Fruit fly (Drosophila melanogaster) whole organism, wandering third instar larva: ENCODE results near the gene CG18249.

Source experiments
- Abd-B ChIP-seq: fragments of >200 bp; optimal IDR thresholded peaks from 2 replicates; lab custom pipeline; 2017; ENCODE audit warnings: missing biosample characterization, missing genetic modification characterization
- CG32264 ChIP-seq: fragments of 200-800 bp; sonication (Bioruptor generic); optimal IDR thresholded peaks from 2 replicates; lab custom pipeline; 2016; ENCODE audit warnings: missing biosample characterization, missing genetic modification characterization
- CG9705 ChIP-seq: fragments of 200-800 bp; sonication (Bioruptor generic); optimal IDR thresholded peaks from 2 replicates; lab custom pipeline; 2018; ENCODE audit warnings: missing biosample characterization, mild to moderate bottlenecking, missing genetic modification characterization
- CrebA ChIP-seq: fragments of 200-800 bp; sonication (Bioruptor generic); optimal IDR thresholded peaks from 2 replicates; lab custom pipeline; 2016; ENCODE audit warnings: missing biosample characterization, mild to moderate bottlenecking, missing genetic modification characterization, borderline replicate concordance
- Dfd ChIP-seq: fragments of >200 bp; optimal IDR thresholded peaks from 2 replicates; lab custom pipeline; 2017; ENCODE audit warnings: missing biosample characterization, missing genetic modification characterization
- Dif ChIP-seq: fragments of 200-275, 200-300 bp; sonication (Bioruptor generic); optimal IDR thresholded peaks from 2 replicates; lab custom pipeline; 2018; ENCODE audit warnings: missing biosample characterization, missing genetic modification characterization; ENCODE audit not compliant: partially characterized antibody
- GATAd ChIP-seq: sonication (Bioruptor generic); optimal IDR thresholded peaks from 2 replicates; lab custom pipeline; 2016; ENCODE audit warnings: missing biosample characterization, missing genetic modification characterization
- HLH106 ChIP-seq: fragments of 200-800 bp; optimal IDR thresholded peaks from 3 replicates; lab custom pipeline; 2019; ENCODE audit warnings: missing biosample characterization, mild to moderate bottlenecking, missing genetic modification characterization, moderate library complexity
- Hnf4 ChIP-seq: fragments of 200-800 bp; sonication (Bioruptor generic); optimal IDR thresholded peaks from 2 replicates; lab custom pipeline; 2016; ENCODE audit warnings: missing biosample characterization, mild to moderate bottlenecking, missing genetic modification characterization
- Hr78 ChIP-seq: fragments of >200 bp; optimal IDR thresholded peaks from 2 replicates; lab custom pipeline; 2017; ENCODE audit warnings: missing biosample characterization, missing genetic modification characterization
- Hr83 ChIP-seq: fragments of 200-300 bp; sonication (Bioruptor generic); optimal IDR thresholded peaks from 2 replicates; lab custom pipeline; 2016; ENCODE audit warnings: missing biosample characterization, mild to moderate bottlenecking, missing genetic modification characterization, moderate library complexity; ENCODE audit not compliant: poor library complexity, severe bottlenecking
- Jra ChIP-seq: sonication (Bioruptor generic); optimal IDR thresholded peaks from 2 replicates; lab custom pipeline; 2016; ENCODE audit warnings: missing biosample characterization, missing genetic modification characterization
- Mio ChIP-seq: sonication (Bioruptor generic); optimal IDR thresholded peaks from 2 replicates; lab custom pipeline; 2016; ENCODE audit warnings: missing biosample characterization, missing genetic modification characterization
- Myc ChIP-seq: fragments of >200 bp; optimal IDR thresholded peaks from 2 replicates; lab custom pipeline; 2017
- N ChIP-seq: fragments of >200 bp; optimal IDR thresholded peaks from 2 replicates; lab custom pipeline; 2018; ENCODE audit warnings: missing biosample characterization, missing external identifiers, missing genetic modification characterization
- Rel ChIP-seq, 2 experiments: fragments of 200-800 bp; sonication (Bioruptor generic) in 1 of 2; optimal IDR thresholded peaks; 2 replicates in 1 of 2; 3 replicates in 1 of 2; lab custom pipeline; 2016 to 2019; ENCODE audit warnings: mild to moderate bottlenecking in 2 of 2, missing biosample characterization in 2 of 2, missing genetic modification characterization in 2 of 2, moderate library complexity in 1 of 2
- Sp1 ChIP-seq: fragments of 200-800 bp; sonication (Bioruptor generic); optimal IDR thresholded peaks from 3 replicates; lab custom pipeline; 2019; ENCODE audit warnings: missing biosample characterization, mild to moderate bottlenecking, missing genetic modification characterization, moderate library complexity
- br ChIP-seq: fragments of 200-800 bp; sonication (Bioruptor generic); optimal IDR thresholded peaks from 2 replicates; lab custom pipeline; 2016; ENCODE audit warnings: missing biosample characterization, missing genetic modification characterization
- brk ChIP-seq: fragments of 200-800 bp; sonication (Bioruptor generic); optimal IDR thresholded peaks from 2 replicates; lab custom pipeline; 2016; ENCODE audit warnings: missing biosample characterization, mild to moderate bottlenecking, missing genetic modification characterization
- dl ChIP-seq, 2 experiments: fragments of 175-275, 200-275 bp in 1 of 2; fragments of 200-275 bp in 1 of 2; sonication (Bioruptor generic); optimal IDR thresholded peaks; lab custom pipeline; 2018; ENCODE audit warnings: mild to moderate bottlenecking in 2 of 2, missing biosample characterization in 2 of 2, missing genetic modification characterization in 2 of 2, moderate library complexity in 2 of 2; ENCODE audit not compliant: partially characterized antibody in 2 of 2, insufficient read depth in 1 of 2
- dmrt93B ChIP-seq: fragments of 200-800 bp; sonication (Bioruptor generic); optimal IDR thresholded peaks from 2 replicates; lab custom pipeline; 2018; ENCODE audit warnings: missing biosample characterization, mild to moderate bottlenecking, missing genetic modification characterization
- ey ChIP-seq: fragments of 200-800 bp; sonication (Bioruptor generic); optimal IDR thresholded peaks from 2 replicates; lab custom pipeline; 2016; ENCODE audit warnings: missing biosample characterization, missing genetic modification characterization
- foxo ChIP-seq, 2 experiments: fragments of 200-800 bp; sonication (Bioruptor generic); optimal IDR thresholded peaks; 2 replicates in 1 of 2; 3 replicates in 1 of 2; lab custom pipeline; 2016 to 2017; ENCODE audit warnings: missing biosample characterization in 2 of 2, missing genetic modification characterization in 2 of 2
- jim ChIP-seq: fragments of 175-275, 200-325 bp; sonication (Bioruptor generic); optimal IDR thresholded peaks from 2 replicates; lab custom pipeline; 2016; ENCODE audit warnings: missing biosample characterization, mild to moderate bottlenecking, missing genetic modification characterization
- pan ChIP-seq: fragments of >200 bp; optimal IDR thresholded peaks from 2 replicates; lab custom pipeline; 2017
- sage ChIP-seq: fragments of 200-800 bp; sonication (Bioruptor generic); optimal IDR thresholded peaks from 2 replicates; lab custom pipeline; 2016; ENCODE audit warnings: missing biosample characterization, mild to moderate bottlenecking, missing genetic modification characterization
- sv ChIP-seq: fragments of 200-800 bp; sonication (Bioruptor generic); optimal IDR thresholded peaks from 3 replicates; lab custom pipeline; 2016; ENCODE audit warnings: missing biosample characterization, missing genetic modification characterization
- tai ChIP-seq: sonication (Bioruptor generic); optimal IDR thresholded peaks from 2 replicates; lab custom pipeline; 2016; ENCODE audit warnings: missing biosample characterization, missing genetic modification characterization
- usp ChIP-seq: fragments of >200 bp; optimal IDR thresholded peaks from 2 replicates; lab custom pipeline; 2017; ENCODE audit warnings: missing biosample characterization, missing genetic modification characterization

The CG18249 gene

DNA sequence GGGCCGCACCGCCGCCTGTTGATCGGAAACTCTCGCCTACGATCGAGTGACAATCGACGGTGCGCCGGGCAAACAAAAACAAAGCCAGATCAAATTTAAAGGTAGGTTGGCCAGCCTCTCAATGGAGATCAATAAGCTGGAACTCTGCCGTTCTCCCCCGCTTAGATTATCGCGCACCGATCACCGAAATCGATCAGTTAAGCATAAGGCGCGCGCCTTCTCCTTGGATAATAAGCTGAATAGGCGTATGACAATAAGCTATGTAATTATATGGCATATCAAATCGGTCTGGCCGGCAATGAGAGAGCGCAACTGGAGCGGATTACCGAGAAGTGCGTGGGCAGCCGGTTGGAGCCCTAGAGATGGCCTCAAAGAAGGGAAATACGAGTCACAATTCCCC is 21.6 kb upstream of the CG18249 start:
- TF ChIP-seq CG32264 (GFP tag; lab: Kevin White, UChicago) = no peak
- TF ChIP-seq HLH106 (tag; lab: Kevin White, UChicago) = no peak
- TF ChIP-seq CG9705 (GFP tag; lab: Kevin White, UChicago) = no peak
- TF ChIP-seq Dfd (GFP tag; lab: Kevin White, UChicago) = no peak
- TF ChIP-seq Dif (GFP tag; lab: Kevin White, UChicago) = no peak
- no peak for TF ChIP-seq dmrt93B (GFP tag; lab: Kevin White, UChicago)
- no peak for TF ChIP-seq N (GFP tag; lab: Kevin White, UChicago)
- no peak for TF ChIP-seq Mio
- TF ChIP-seq sv (GFP tag; lab: Kevin White, UChicago) = no peak
- TF ChIP-seq tai (GFP tag; lab: Kevin White, UChicago) = no peak
- TF ChIP-seq usp (GFP tag; lab: Kevin White, UChicago) = no peak
- no peak for TF ChIP-seq dl (GFP tag; optimal IDR thresholded peaks at IDR 0.05; lab: Kevin White, UChicago; ENCODE audit: insufficient read depth in 1 of 2, partially characterized antibody in 2 of 2)
- no peak for TF ChIP-seq Abd-B
- TF ChIP-seq Hr78 (GFP tag; lab: Kevin White, UChicago) = no peak

DNA sequence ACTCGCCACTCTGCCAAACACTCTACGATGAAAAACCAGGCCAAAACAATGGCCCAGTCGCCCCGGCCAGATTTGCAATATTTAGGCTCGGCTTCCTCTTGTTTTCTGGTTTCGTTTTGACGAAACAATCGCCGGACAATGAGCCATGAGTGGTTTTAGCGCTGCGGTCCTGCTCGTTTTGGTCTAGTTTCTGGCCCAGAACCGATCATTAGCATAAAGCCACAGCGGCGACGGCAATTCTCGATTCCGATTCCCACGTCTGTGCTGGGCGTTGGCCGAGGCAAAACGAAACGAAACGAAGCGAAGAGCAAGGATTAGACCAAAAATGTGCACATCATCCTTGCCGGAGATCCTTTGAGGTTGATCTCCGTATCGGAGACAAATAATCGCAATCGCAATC is 16.6 kb upstream of the CG18249 start:
- TF ChIP-seq N (GFP tag; lab: Kevin White, UChicago) (no peak), Myc (lab: Kevin White, UChicago) (no peak), Dif (GFP tag; lab: Kevin White, UChicago) (no peak), Rel (GFP tag; optimal IDR thresholded peaks at IDR 0.05; lab: Kevin White, UChicago) (no peak), Rel (tag; optimal IDR thresholded peaks at IDR 0.05; lab: Kevin White, UChicago) (no peak), Mio (no peak), jim (GFP tag; lab: Kevin White, UChicago) (no peak), CG9705 (GFP tag; lab: Kevin White, UChicago) (no peak)

DNA sequence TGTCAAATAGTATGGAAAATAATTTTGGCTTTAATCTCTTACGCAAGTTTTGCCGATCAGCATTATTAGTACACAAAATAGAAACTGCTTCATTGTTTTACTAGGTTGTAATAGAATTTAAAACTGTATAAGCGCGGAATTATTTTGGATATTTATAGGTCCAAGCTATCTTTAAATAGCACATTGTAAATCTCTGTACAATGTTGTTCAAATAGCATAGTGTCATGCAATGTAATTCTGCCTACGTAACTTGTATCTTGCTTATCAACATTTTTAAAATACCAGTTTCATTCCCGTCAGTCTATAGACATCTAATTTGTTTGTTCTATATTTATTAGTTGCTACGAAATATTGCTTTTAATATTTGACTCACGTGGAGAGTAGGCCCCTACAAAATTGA is 15.2 kb upstream of the CG18249 start, which contains the start of gene CheA84a:
TSS of gene CheA84a (minus strand) at position 101 of the 400 bp plus-strand sequence.
- TF ChIP-seq Hnf4 (GFP tag; lab: Kevin White, UChicago) (no peak), sage (GFP tag; lab: Kevin White, UChicago) (no peak), dl (GFP tag; optimal IDR thresholded peaks at IDR 0.05; lab: Kevin White, UChicago; ENCODE audit: insufficient read depth in 1 of 2, partially characterized antibody in 2 of 2) (no peak), CrebA (GFP tag; lab: Kevin White, UChicago) (no peak), ey (no peak), Dfd (GFP tag; lab: Kevin White, UChicago) (no peak), Abd-B (no peak), brk (no peak), N (GFP tag; lab: Kevin White, UChicago) (no peak), foxo (GFP tag; optimal IDR thresholded peaks at IDR 0.05; lab: Kevin White, UChicago) (no peak), GATAd (GFP tag; lab: Kevin White, UChicago) (no peak), Sp1 (GFP tag; lab: Kevin White, UChicago) (no peak), Hr78 (GFP tag; lab: Kevin White, UChicago) (no peak), HLH106 (tag; lab: Kevin White, UChicago) (no peak), usp (GFP tag; lab: Kevin White, UChicago) (no peak)

DNA sequence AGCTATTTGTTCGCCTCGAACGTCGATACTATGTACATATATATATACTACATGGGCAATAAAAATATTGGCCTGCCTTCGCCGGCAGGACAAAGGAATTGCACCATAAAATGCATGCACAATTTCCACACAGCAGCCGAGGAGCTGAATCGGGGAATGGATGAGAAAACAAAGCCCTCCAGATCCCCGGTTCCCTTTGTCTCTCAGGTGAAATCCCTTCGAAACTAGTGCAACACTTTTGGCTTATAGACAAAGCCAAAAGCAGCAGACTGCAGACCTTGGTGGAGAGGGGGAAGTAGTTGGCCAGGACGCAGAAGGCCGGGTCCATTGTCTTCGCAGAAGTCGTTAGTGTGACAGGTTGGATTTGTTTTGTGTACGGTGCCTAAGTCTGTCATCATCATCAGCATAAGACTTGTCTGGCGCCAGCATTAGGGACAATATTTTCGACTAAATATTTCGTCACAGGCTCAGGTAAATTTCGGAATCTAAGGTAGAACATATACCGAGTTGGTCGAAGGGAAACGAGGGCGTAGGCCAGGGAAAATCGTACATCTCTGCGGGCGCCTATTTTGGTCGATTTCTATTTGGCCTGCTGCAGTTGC is 14.6 kb upstream of the CG18249 start:
- TF ChIP-seq Hr83 (GFP tag; lab: Kevin White, UChicago) (no peak), sv (GFP tag; lab: Kevin White, UChicago) (no peak), jim (GFP tag; lab: Kevin White, UChicago) (no peak)

DNA sequence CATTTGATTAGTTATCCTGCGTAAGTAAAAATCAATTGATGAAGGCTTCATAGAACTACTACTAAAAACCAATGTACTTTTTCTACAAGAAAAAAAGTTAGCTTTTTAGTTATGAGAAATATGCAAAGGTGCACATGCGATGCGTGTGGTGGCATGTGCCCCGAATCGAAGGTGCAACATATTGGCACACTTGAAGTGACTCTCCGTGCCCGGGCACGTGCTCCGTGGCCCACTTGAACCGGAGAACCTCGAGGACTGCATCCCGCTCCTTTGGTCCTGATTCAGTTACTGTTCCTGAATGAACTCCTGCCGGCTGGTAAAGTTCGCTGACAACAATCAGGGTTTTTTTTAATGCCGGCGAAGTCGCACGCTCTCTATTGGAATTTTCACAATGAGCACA is 13.9 kb upstream of the CG18249 start:
- TF ChIP-seq CG32264 (GFP tag; lab: Kevin White, UChicago) (no peak), Jra (GFP tag; lab: Kevin White, UChicago) (no peak), pan (lab: Kevin White, UChicago) (no peak), Abd-B (no peak), Dif (GFP tag; lab: Kevin White, UChicago) (no peak), usp (GFP tag; lab: Kevin White, UChicago) (no peak), Rel (GFP tag; optimal IDR thresholded peaks at IDR 0.05; lab: Kevin White, UChicago) (no peak), Rel (tag; optimal IDR thresholded peaks at IDR 0.05; lab: Kevin White, UChicago) (no peak), br (no peak), Mio (no peak), dl (GFP tag; optimal IDR thresholded peaks at IDR 0.05; lab: Kevin White, UChicago; ENCODE audit: insufficient read depth in 1 of 2, partially characterized antibody in 2 of 2) (no peak)
